Worm (Caenorhabditis elegans) whole organism, L4 larva: ENCODE data around the gene sftb-2.

Source experiments
- F49E8.2 ChIP-seq: sonication (generic microtip); optimal IDR thresholded peaks from 2 replicates; lab custom pipeline; 2016; ENCODE audit warnings: missing compliant biosample characterization, mild to moderate bottlenecking, missing genetic modification characterization, borderline replicate concordance
- R02D3.7 ChIP-seq: fragments of 150-350 bp; sonication (generic microtip); optimal IDR thresholded peaks from 3 replicates; lab custom pipeline; 2014; ENCODE audit warnings: missing biosample characterization, missing genetic modification characterization
- T20F7.1 ChIP-seq: fragments of 200-800 bp; sonication (Bioruptor generic); optimal IDR thresholded peaks from 2 replicates; lab custom pipeline; 2018; ENCODE audit warnings: mild to moderate bottlenecking, missing genetic modification characterization, missing compliant biosample characterization
- aha-1 ChIP-seq: fragments of 150-350 bp; peaks from one replicate; lab custom pipeline; 2014; ENCODE audit warnings: missing biosample characterization, missing genetic modification characterization
- attf-4 ChIP-seq: sonication (generic microtip); optimal IDR thresholded peaks from 3 replicates; lab custom pipeline; 2017; ENCODE audit warnings: missing biosample characterization, missing genetic modification characterization
- ceh-44 ChIP-seq: fragments of 200-800 bp; sonication (Bioruptor generic); IDR thresholded peaks from 2 replicates; pipeline ENCODE4 v1.3.6; 2022; ENCODE audit warnings: missing genetic modification reagents, missing genetic modification characterization, missing compliant biosample characterization
- ceh-82 ChIP-seq: sonication (generic microtip); optimal IDR thresholded peaks from 2 replicates; lab custom pipeline; 2017; ENCODE audit warnings: missing biosample characterization, missing genetic modification characterization
- ctbp-1 ChIP-seq: fragments of 200-800 bp; sonication (Bioruptor generic); IDR thresholded peaks from 2 replicates; pipeline ENCODE4 v1.3.6; 2022; ENCODE audit warnings: missing genetic modification reagents, missing genetic modification characterization, missing compliant biosample characterization
- daf-12 ChIP-seq: fragments of 150-350 bp; optimal IDR thresholded peaks from 2 replicates; lab custom pipeline; 2014; ENCODE audit warnings: missing biosample characterization, missing genetic modification reagents, missing genetic modification characterization
- daf-16 ChIP-seq, 3 experiments: sonication (generic microtip); optimal IDR thresholded peaks; 2 replicates each; lab custom pipeline; 2016 to 2017; ENCODE audit warnings: missing genetic modification characterization in 3 of 3, missing genetic modification reagents in 3 of 3, mild to moderate bottlenecking in 2 of 3, missing compliant biosample characterization in 2 of 3, missing biosample characterization in 1 of 3, moderate library complexity in 1 of 3
- daf-8 ChIP-seq: fragments of 200-800 bp; sonication (Bioruptor generic); IDR thresholded peaks from 2 replicates; pipeline ENCODE4 v1.3.6; 2022; ENCODE audit warnings: missing genetic modification characterization, missing compliant biosample characterization
- dmd-6 ChIP-seq: fragments of 200-800 bp; sonication (Bioruptor generic); IDR thresholded peaks from 2 replicates; pipeline ENCODE4 v1.3.6; 2022; ENCODE audit warnings: missing genetic modification reagents, missing genetic modification characterization, missing compliant biosample characterization
- dmd-9 ChIP-seq: fragments of 200-800 bp; sonication (Bioruptor generic); IDR thresholded peaks from 2 replicates; pipeline ENCODE4 v1.3.6; 2022; ENCODE audit warnings: missing genetic modification reagents, missing genetic modification characterization, missing compliant biosample characterization
- dpl-1 ChIP-seq: fragments of 150-350 bp; optimal IDR thresholded peaks from 2 replicates; lab custom pipeline; 2014; ENCODE audit warnings: missing biosample characterization, missing genetic modification reagents, missing genetic modification characterization
- duxl-1 ChIP-seq: sonication (generic microtip); optimal IDR thresholded peaks from 2 replicates; lab custom pipeline; 2016; ENCODE audit warnings: mild to moderate bottlenecking, missing genetic modification characterization, moderate library complexity, missing compliant biosample characterization; ENCODE audit not compliant: poor library complexity
- dve-1 ChIP-seq: sonication (generic microtip); optimal IDR thresholded peaks from 2 replicates; lab custom pipeline; 2017; ENCODE audit warnings: antibody characterized with exemption, mild to moderate bottlenecking, missing genetic modification characterization, missing compliant biosample characterization; ENCODE audit not compliant: insufficient read depth
- egl-27 ChIP-seq: sonication (generic microtip); optimal IDR thresholded peaks from 3 replicates; lab custom pipeline; 2017; ENCODE audit warnings: missing biosample characterization, missing genetic modification reagents, missing genetic modification characterization
- egl-43 ChIP-seq: fragments of 200-800 bp; sonication (Bioruptor generic); IDR thresholded peaks from 2 replicates; pipeline ENCODE4 v1.3.6; 2022; ENCODE audit warnings: missing genetic modification reagents, missing genetic modification characterization, missing compliant biosample characterization
- fkh-10 ChIP-seq: fragments of 150-350 bp; optimal IDR thresholded peaks from 2 replicates; lab custom pipeline; 2014; ENCODE audit warnings: missing biosample characterization, missing genetic modification reagents, missing genetic modification characterization
- fos-1 ChIP-seq: fragments of 150-350 bp; optimal IDR thresholded peaks from 2 replicates; lab custom pipeline; 2014; ENCODE audit warnings: missing biosample characterization, missing genetic modification characterization
- hlh-11 ChIP-seq: fragments of 200-800 bp; sonication (Bioruptor generic); optimal IDR thresholded peaks from 2 replicates; lab custom pipeline; 2018; ENCODE audit warnings: mild to moderate bottlenecking, missing genetic modification characterization, missing compliant biosample characterization
- hlh-30 ChIP-seq: sonication (generic microtip); optimal IDR thresholded peaks from 2 replicates; lab custom pipeline; 2017; ENCODE audit warnings: antibody characterized with exemption, mild to moderate bottlenecking, missing genetic modification characterization, missing compliant biosample characterization; ENCODE audit not compliant: insufficient read depth
- lim-7 ChIP-seq: fragments of 200-800 bp; sonication (Bioruptor generic); IDR thresholded peaks from 2 replicates; pipeline ENCODE4 v1.3.6; 2022; ENCODE audit warnings: missing genetic modification characterization, missing compliant biosample characterization
- lin-1 ChIP-seq: fragments of 200-800 bp; sonication (Bioruptor generic); IDR thresholded peaks from 2 replicates; pipeline ENCODE4 v1.3.6; 2022; ENCODE audit warnings: missing genetic modification reagents, missing genetic modification characterization, missing compliant biosample characterization
- lin-13 ChIP-seq: fragments of 150-350 bp; optimal IDR thresholded peaks from 2 replicates; lab custom pipeline; 2014; ENCODE audit warnings: missing biosample characterization, missing genetic modification reagents, missing genetic modification characterization
- lin-15B ChIP-seq: fragments of 150-350 bp; sonication (generic microtip); optimal IDR thresholded peaks from 3 replicates; lab custom pipeline; 2014; ENCODE audit warnings: missing biosample characterization, missing genetic modification characterization
- lin-39 ChIP-seq: fragments of 150-350 bp; optimal IDR thresholded peaks from 2 replicates; lab custom pipeline; 2014; ENCODE audit warnings: missing biosample characterization, missing genetic modification reagents, missing genetic modification characterization
- lir-3 ChIP-seq: sonication (generic microtip); optimal IDR thresholded peaks from 2 replicates; lab custom pipeline; 2016; ENCODE audit warnings: mild to moderate bottlenecking, missing genetic modification characterization, missing compliant biosample characterization
- madf-9 ChIP-seq: fragments of 200-800 bp; sonication (Bioruptor generic); conservative IDR thresholded peaks from 2 replicates; pipeline ENCODE4 v1.3.6; 2022; ENCODE audit warnings: missing genetic modification reagents, missing genetic modification characterization, missing compliant biosample characterization
- mdl-1 ChIP-seq, 2 experiments: fragments of 150-350 bp in 1 of 2; sonication (generic microtip) in 1 of 2; optimal IDR thresholded peaks; 2 replicates each; lab custom pipeline; 2014 to 2017; ENCODE audit warnings: missing biosample characterization in 2 of 2, missing genetic modification characterization in 2 of 2
- mep-1 ChIP-seq: fragments of 150-350 bp; sonication (generic microtip); optimal IDR thresholded peaks from 3 replicates; lab custom pipeline; 2014; ENCODE audit warnings: missing biosample characterization, missing genetic modification characterization
- mes-2 ChIP-seq: sonication (generic microtip); optimal IDR thresholded peaks from 2 replicates; lab custom pipeline; 2016; ENCODE audit warnings: missing genotype, mild to moderate bottlenecking, missing genetic modification characterization, missing compliant biosample characterization; ENCODE audit not compliant: poor library complexity, severe bottlenecking
- nhr-11 ChIP-seq: fragments of 150-350 bp; optimal IDR thresholded peaks from 2 replicates; lab custom pipeline; 2014; ENCODE audit warnings: missing biosample characterization, missing genetic modification characterization
- nhr-237 ChIP-seq: sonication (generic microtip); optimal IDR thresholded peaks from 2 replicates; lab custom pipeline; 2017; ENCODE audit warnings: missing biosample characterization, missing genetic modification characterization
- nhr-25 ChIP-seq: sonication (generic microtip); optimal IDR thresholded peaks from 2 replicates; lab custom pipeline; 2017; ENCODE audit warnings: missing genetic modification characterization, mild to moderate bottlenecking, missing compliant biosample characterization, antibody characterized with exemption, moderate library complexity, borderline replicate concordance; ENCODE audit not compliant: insufficient read depth
- nhr-28 ChIP-seq: fragments of 150-350 bp; optimal IDR thresholded peaks from 2 replicates; lab custom pipeline; 2014; ENCODE audit warnings: missing biosample characterization, missing genetic modification characterization
- nhr-6 ChIP-seq: fragments of 150-350 bp; optimal IDR thresholded peaks from 2 replicates; lab custom pipeline; 2014; ENCODE audit warnings: missing biosample characterization, missing genetic modification characterization
- sdz-12 ChIP-seq: fragments of 200-800 bp; sonication (Bioruptor generic); optimal IDR thresholded peaks from 2 replicates; lab custom pipeline; 2018; ENCODE audit warnings: mild to moderate bottlenecking, missing genetic modification characterization, missing compliant biosample characterization
- set-16 ChIP-seq: fragments of 200-800 bp; sonication (Bioruptor generic); IDR thresholded peaks from 2 replicates; pipeline ENCODE4 v1.3.6; 2022; ENCODE audit warnings: missing genetic modification reagents, missing genetic modification characterization, missing compliant biosample characterization
- skn-1 ChIP-seq: fragments of 150-350 bp; optimal IDR thresholded peaks from 2 replicates; lab custom pipeline; 2014; ENCODE audit warnings: missing biosample characterization, missing genetic modification characterization
- snpc-1.2 ChIP-seq: fragments of 200-800 bp; sonication (Bioruptor generic); IDR thresholded peaks from 2 replicates; pipeline ENCODE4 v1.3.6; 2022; ENCODE audit warnings: missing genetic modification reagents, missing genetic modification characterization, missing compliant biosample characterization
- unc-130 ChIP-seq: sonication (generic microtip); optimal IDR thresholded peaks from 2 replicates; lab custom pipeline; 2016; ENCODE audit warnings: missing genetic modification reagents, missing genetic modification characterization, missing compliant biosample characterization
- unc-62 ChIP-seq, 3 experiments: fragments of 150-350 bp in 1 of 3; sonication (generic microtip); optimal IDR thresholded peaks in 2 of 3; peaks in 1 of 3; 1 replicate in 1 of 3; 2 replicates in 2 of 3; lab custom pipeline; 2014 to 2017; ENCODE audit warnings: missing biosample characterization in 3 of 3, missing genetic modification characterization in 3 of 3, missing genetic modification reagents in 3 of 3, missing genotype in 1 of 3

sftb-2 gene

ce11 chrV:104474-104873 lies 23.6 kb upstream of the sftb-2 start, which contains the start of gene picd-1 (continued):
- TF ChIP-seq lir-3 (tag; lab: Kevin White, UChicago) (no peak), T20F7.1 (GFP tag; lab: Kevin White, UChicago) (peak; percentile 99), attf-4 (tag; lab: Kevin White, UChicago) (no peak), ceh-82 (no peak), lin-13 (GFP tag; lab: Kevin White, UChicago) (peak; percentile 64), duxl-1 (tag; lab: Kevin White, UChicago) (no peak), snpc-1.2 (GFP tag; lab: Robert Waterston, UW) (no peak), dpl-1 (peak; percentile 84), nhr-28 (peak; percentile 30), dmd-6 (no peak), R02D3.7 (tag; lab: Kevin White, UChicago) (peak; percentile 57), mes-2 (peak; percentile 87), dmd-9 (GFP tag; lab: Robert Waterston, UW) (no peak), hlh-11 (tag; lab: Kevin White, UChicago) (peak; percentile 48), ctbp-1 (GFP tag; lab: Robert Waterston, UW) (no peak), daf-12 (no peak), fkh-10 (GFP tag; lab: Kevin White, UChicago) (peak; percentile 42), set-16 (no peak), skn-1 (tag; lab: Kevin White, UChicago) (no peak), sdz-12 (GFP tag; lab: Kevin White, UChicago) (no peak), lin-39 (tag; lab: Kevin White, UChicago) (no peak), daf-16 (GFP tag; optimal IDR thresholded peaks at IDR 0.05; lab: Kevin White, UChicago) (no peak), daf-16 (tag; optimal IDR thresholded peaks at IDR 0.05; lab: Kevin White, UChicago) (peak; percentile 34), mep-1 (tag; lab: Kevin White, UChicago) (peak; percentile 78), lim-7 (GFP tag; lab: Robert Waterston, UW) (no peak), F49E8.2 (tag; lab: Kevin White, UChicago) (no peak), egl-43 (GFP tag; lab: Robert Waterston, UW) (no peak), unc-62 (GFP tag; optimal IDR thresholded peaks at IDR 0.05 in 1 of 2; lab: Kevin White, UChicago) (peak in 1 of 2 experiments; percentile 75), unc-62 (tag; optimal IDR thresholded peaks at IDR 0.05; lab: Kevin White, UChicago) (no peak), nhr-237 (tag; lab: Kevin White, UChicago) (no peak), nhr-6 (tag; lab: Kevin White, UChicago) (peak; percentile 71), madf-9 (GFP tag; lab: Robert Waterston, UW) (no peak), fos-1 (tag; lab: Kevin White, UChicago) (no peak), aha-1 (tag; lab: Kevin White, UChicago) (peak; percentile 97), lin-1 (GFP tag; lab: Robert Waterston, UW) (no peak), lin-15B (tag; lab: Kevin White, UChicago) (peak; percentile 92), hlh-30 (peak; percentile 58), nhr-25 (tag; lab: Kevin White, UChicago) (peak; percentile 39), ceh-44 (0 out of 2 replicates have a peak, but pooled peaks have one; percentile 12), nhr-11 (tag; lab: Kevin White, UChicago) (peak; percentile 27), unc-130 (GFP tag; lab: Kevin White, UChicago) (no peak), dve-1 (tag; lab: Kevin White, UChicago) (peak; percentile 72), egl-27 (tag; lab: Kevin White, UChicago) (no peak), mdl-1 (tag; optimal IDR thresholded peaks at IDR 0.05; lab: Kevin White, UChicago) (no peak), daf-8 (GFP tag; lab: Robert Waterston, UW) (no peak)
- TF ChIP-seq, all 104 proteins: peak for 25
